Fruit fly (Drosophila melanogaster) whole organism, embryonic: ENCODE results near the gene CG9926.

Source experiments
- Ada2b ChIP-seq: fragments of 200-800 bp; sonication (Bioruptor generic); IDR thresholded peaks from 2 replicates; pipeline ENCODE4 v1.3.6; 2022; ENCODE audit warnings: missing biosample characterization, missing genetic modification characterization
- CG10267 ChIP-seq: fragments of 200-800 bp; sonication (Bioruptor generic); optimal IDR thresholded peaks from 2 replicates; lab custom pipeline; 2018; ENCODE audit warnings: missing biosample characterization, mild to moderate bottlenecking, missing genetic modification characterization, moderate library complexity
- CG10274 ChIP-seq: fragments of 200-800 bp; sonication (Bioruptor generic); optimal IDR thresholded peaks from 3 replicates; lab custom pipeline; 2017; ENCODE audit warnings: missing biosample characterization, mild to moderate bottlenecking, missing genetic modification characterization
- CG12236 ChIP-seq: fragments of 200-800 bp; sonication (Bioruptor generic); optimal IDR thresholded peaks from 2 replicates; lab custom pipeline; 2016; ENCODE audit warnings: missing biosample characterization, missing genetic modification characterization
- CG13296 ChIP-seq: fragments of 200-800 bp; sonication (Bioruptor generic); optimal IDR thresholded peaks from 3 replicates; lab custom pipeline; 2018; ENCODE audit warnings: missing biosample characterization, mild to moderate bottlenecking, missing genetic modification characterization
- CG13775 ChIP-seq: fragments of 200-800 bp; sonication (Bioruptor generic); optimal IDR thresholded peaks from 3 replicates; lab custom pipeline; 2017; ENCODE audit warnings: missing biosample characterization, mild to moderate bottlenecking, missing genetic modification characterization
- CG13894 ChIP-seq: fragments of 200-800 bp; sonication (Bioruptor generic); optimal IDR thresholded peaks from 3 replicates; lab custom pipeline; 2018; ENCODE audit warnings: missing biosample characterization, mild to moderate bottlenecking, missing genetic modification characterization, moderate library complexity
- CG14860 ChIP-seq: fragments of 200-800 bp; sonication (Bioruptor generic); IDR thresholded peaks from 3 replicates; pipeline ENCODE4 v1.3.6; 2022; ENCODE audit warnings: missing biosample characterization, missing genetic modification characterization; ENCODE audit not compliant: partially characterized antibody
- CG15011 ChIP-seq: fragments of 200-800 bp; sonication (Bioruptor generic); optimal IDR thresholded peaks from 3 replicates; lab custom pipeline; 2018; ENCODE audit warnings: missing biosample characterization, mild to moderate bottlenecking, missing genetic modification characterization
- CG15269 ChIP-seq: fragments of 200-800 bp; sonication (Bioruptor generic); optimal IDR thresholded peaks from 2 replicates; lab custom pipeline; 2018; ENCODE audit warnings: missing biosample characterization, mild to moderate bottlenecking, missing genetic modification characterization, moderate library complexity
- CG1647 ChIP-seq: fragments of 200-800 bp; sonication (Bioruptor generic); optimal IDR thresholded peaks from 3 replicates; lab custom pipeline; 2016; ENCODE audit warnings: missing biosample characterization, missing genetic modification characterization
- CG16815 ChIP-seq: fragments of 200-800 bp; sonication (Bioruptor generic); optimal IDR thresholded peaks from 3 replicates; lab custom pipeline; 2017; ENCODE audit warnings: missing biosample characterization, mild to moderate bottlenecking, missing genetic modification characterization
- CG17361 ChIP-seq: fragments of 200-800 bp; sonication (Bioruptor generic); IDR thresholded peaks from 3 replicates; pipeline ENCODE4 v1.3.6; 2022; ENCODE audit warnings: missing biosample characterization, missing genetic modification characterization
- CG17802 ChIP-seq: fragments of 200-800 bp; sonication (Bioruptor generic); optimal IDR thresholded peaks from 2 replicates; lab custom pipeline; 2018; ENCODE audit warnings: missing biosample characterization, mild to moderate bottlenecking, missing genetic modification characterization, moderate library complexity
- CG2120 ChIP-seq: fragments of 200-800 bp; sonication (Bioruptor generic); optimal IDR thresholded peaks from 3 replicates; lab custom pipeline; 2016; ENCODE audit warnings: missing biosample characterization, missing genetic modification characterization
- CG32532 ChIP-seq: fragments of 200-800 bp; sonication (Bioruptor generic); IDR thresholded peaks from 2 replicates; pipeline ENCODE4 v1.3.6; 2022; ENCODE audit warnings: missing biosample characterization, missing genetic modification characterization
- CG33213 ChIP-seq: fragments of 200-800 bp; sonication (Bioruptor generic); optimal IDR thresholded peaks from 3 replicates; lab custom pipeline; 2016; ENCODE audit warnings: missing biosample characterization, missing genetic modification characterization
- CG33557 ChIP-seq: fragments of 200-800 bp; sonication (Bioruptor generic); optimal IDR thresholded peaks from 2 replicates; lab custom pipeline; 2019; ENCODE audit warnings: missing biosample characterization, mild to moderate bottlenecking, missing genetic modification characterization, moderate library complexity
- CG4820 ChIP-seq: fragments of 200-800 bp; sonication (Bioruptor generic); optimal IDR thresholded peaks from 3 replicates; lab custom pipeline; 2016; ENCODE audit warnings: missing biosample characterization, missing genetic modification characterization
- CG6689 ChIP-seq: fragments of 200-800 bp; sonication (Bioruptor generic); IDR thresholded peaks from 2 replicates; pipeline ENCODE4 v1.3.6; 2022; ENCODE audit warnings: missing biosample characterization, missing genetic modification characterization
- CG8924 ChIP-seq: fragments of 200-800 bp; optimal IDR thresholded peaks from 3 replicates; lab custom pipeline; 2019; ENCODE audit warnings: missing biosample characterization, mild to moderate bottlenecking, missing genetic modification characterization, moderate library complexity
- Dad ChIP-seq: fragments of 200-800 bp; sonication (Bioruptor generic); optimal IDR thresholded peaks from 3 replicates; lab custom pipeline; 2016; ENCODE audit warnings: missing biosample characterization, missing genetic modification characterization
- Dbx ChIP-seq: fragments of 200-800 bp; sonication (Bioruptor generic); IDR thresholded peaks from 3 replicates; pipeline ENCODE4 v1.3.6; 2022; ENCODE audit warnings: missing biosample characterization, missing genetic modification characterization
- Dll ChIP-seq: fragments of 200-800 bp; sonication (Bioruptor generic); IDR thresholded peaks from 4 replicates; pipeline ENCODE4 v1.3.6; 2022; ENCODE audit warnings: missing biosample characterization, missing genetic modification characterization; ENCODE audit not compliant: partially characterized antibody
- E2f2 ChIP-seq: fragments of 200-800 bp; sonication (Bioruptor generic); IDR thresholded peaks from 2 replicates; pipeline ENCODE4 v1.3.6; 2022; ENCODE audit warnings: missing biosample characterization, missing genetic modification characterization
- Elba2 ChIP-seq: fragments of 200-800 bp; sonication (Bioruptor generic); optimal IDR thresholded peaks from 3 replicates; lab custom pipeline; 2016; ENCODE audit warnings: missing biosample characterization, missing genetic modification characterization
- Gsc ChIP-seq: fragments of 200-800 bp; sonication (Bioruptor generic); IDR thresholded peaks from 2 replicates; pipeline ENCODE4 v1.3.6; 2022; ENCODE audit warnings: missing biosample characterization, missing genetic modification characterization
- HHEX ChIP-seq: fragments of 200-800 bp; sonication (Bioruptor generic); optimal IDR thresholded peaks from 3 replicates; lab custom pipeline; 2017; ENCODE audit warnings: missing biosample characterization, mild to moderate bottlenecking, missing genetic modification characterization, missing genetic modification reagents
- HLH54F ChIP-seq: fragments of 200-800 bp; sonication (Bioruptor generic); optimal IDR thresholded peaks from 3 replicates; lab custom pipeline; 2016; ENCODE audit warnings: missing biosample characterization, missing genetic modification characterization
- Hr39 ChIP-seq: fragments of >200 bp; optimal IDR thresholded peaks from 2 replicates; lab custom pipeline; 2017
- Jarid2 ChIP-seq: fragments of 200-800 bp; sonication (Bioruptor generic); optimal IDR thresholded peaks from 3 replicates; lab custom pipeline; 2017; ENCODE audit warnings: mild to moderate bottlenecking, missing biosample characterization, missing genetic modification reagents, missing genetic modification characterization
- Nf-YC ChIP-seq: fragments of 200-800 bp; optimal IDR thresholded peaks from 3 replicates; lab custom pipeline; 2019; ENCODE audit warnings: missing biosample characterization, mild to moderate bottlenecking, missing genetic modification characterization, moderate library complexity
- Scr ChIP-seq: fragments of 200-800 bp; sonication (Bioruptor generic); IDR thresholded peaks from 2 replicates; pipeline ENCODE4 v1.3.6; 2022; ENCODE audit warnings: missing biosample characterization, missing genetic modification characterization; ENCODE audit not compliant: partially characterized antibody
- bowl ChIP-seq: fragments of 200-800 bp; sonication (Bioruptor generic); IDR thresholded peaks from 2 replicates; pipeline ENCODE4 v1.3.6; 2022; ENCODE audit warnings: missing biosample characterization, missing genetic modification characterization
- br ChIP-seq: fragments of >200 bp; optimal IDR thresholded peaks from 2 replicates; lab custom pipeline; 2017
- chinmo ChIP-seq: fragments of 200-800 bp; sonication (Bioruptor generic); IDR thresholded peaks from 4 replicates; pipeline ENCODE4 v1.3.6; 2022; ENCODE audit warnings: missing biosample characterization, missing genetic modification characterization; ENCODE audit not compliant: partially characterized antibody
- crp ChIP-seq, 2 experiments: fragments of 200-800 bp; sonication (Bioruptor generic); optimal IDR thresholded peaks; 2 replicates in 1 of 2; 3 replicates in 1 of 2; lab custom pipeline; 2017; ENCODE audit warnings: missing biosample characterization in 2 of 2, missing genetic modification characterization in 2 of 2, mild to moderate bottlenecking in 1 of 2, moderate library complexity in 1 of 2
- dm ChIP-seq: fragments of 200-800 bp; sonication (Bioruptor generic); optimal IDR thresholded peaks from 3 replicates; lab custom pipeline; 2016; ENCODE audit warnings: missing biosample characterization, missing genetic modification characterization
- dpn ChIP-seq, 2 experiments: fragments of 200-800 bp; sonication (Bioruptor generic); optimal IDR thresholded peaks; 3 replicates each; lab custom pipeline; 2016; ENCODE audit warnings: missing biosample characterization in 2 of 2, missing genetic modification characterization in 2 of 2
- ewg ChIP-seq: fragments of 200-800 bp; sonication (Bioruptor generic); optimal IDR thresholded peaks from 3 replicates; lab custom pipeline; 2017; ENCODE audit warnings: mild to moderate bottlenecking, missing biosample characterization, missing genetic modification reagents, missing genetic modification characterization
- gem ChIP-seq: fragments of 200-800 bp; sonication (Bioruptor generic); optimal IDR thresholded peaks from 2 replicates; lab custom pipeline; 2019; ENCODE audit warnings: missing biosample characterization, mild to moderate bottlenecking, missing genetic modification characterization, moderate library complexity
- gsb ChIP-seq: fragments of 200-800 bp; sonication (Bioruptor generic); IDR thresholded peaks from 2 replicates; pipeline ENCODE4 v1.3.6; 2022; ENCODE audit warnings: missing biosample characterization, missing genetic modification characterization
- h ChIP-seq: fragments of >200 bp; optimal IDR thresholded peaks from 2 replicates; lab custom pipeline; 2017
- hb ChIP-seq: fragments of 200-800 bp; sonication (Bioruptor generic); IDR thresholded peaks from 3 replicates; pipeline ENCODE4 v1.3.6; 2022; ENCODE audit warnings: missing biosample characterization, missing genetic modification characterization; ENCODE audit not compliant: partially characterized antibody
- jigr1 ChIP-seq: fragments of 200-800 bp; sonication (Bioruptor generic); IDR thresholded peaks from 3 replicates; pipeline ENCODE4 v1.3.6; 2022; ENCODE audit warnings: missing biosample characterization, missing genetic modification characterization
- knrl ChIP-seq: fragments of 200-800 bp; sonication (Bioruptor generic); IDR thresholded peaks from 3 replicates; pipeline ENCODE4 v1.3.6; 2022; ENCODE audit warnings: missing biosample characterization, missing genetic modification characterization; ENCODE audit not compliant: partially characterized antibody
- pzg ChIP-seq: fragments of 200-800 bp; sonication (Bioruptor generic); optimal IDR thresholded peaks from 3 replicates; lab custom pipeline; 2018; ENCODE audit warnings: missing biosample characterization, mild to moderate bottlenecking, missing genetic modification characterization, moderate library complexity
- slou ChIP-seq: fragments of 200-800 bp; sonication (Bioruptor generic); optimal IDR thresholded peaks from 3 replicates; lab custom pipeline; 2016; ENCODE audit warnings: missing biosample characterization, missing genetic modification characterization
- stc ChIP-seq: fragments of 200-800 bp; sonication (Bioruptor generic); IDR thresholded peaks from 2 replicates; pipeline ENCODE4 v1.3.6; 2022; ENCODE audit warnings: missing biosample characterization, missing genetic modification characterization
- ttk ChIP-seq: fragments of 200-800 bp; sonication (Bioruptor generic); IDR thresholded peaks from 2 replicates; pipeline ENCODE4 v2.1.2; 2022; ENCODE audit warnings: missing biosample characterization, missing genetic modification characterization
- unpg ChIP-seq: fragments of 200-800 bp; sonication (Bioruptor generic); optimal IDR thresholded peaks from 3 replicates; lab custom pipeline; 2018; ENCODE audit warnings: missing biosample characterization, mild to moderate bottlenecking, missing genetic modification characterization, moderate library complexity
- usp ChIP-seq: fragments of >200 bp; optimal IDR thresholded peaks from 2 replicates; lab custom pipeline; 2017; ENCODE audit warnings: missing biosample characterization, missing genetic modification characterization
- yki ChIP-seq: fragments of >200 bp; optimal IDR thresholded peaks from 3 replicates; lab custom pipeline; 2018

CG9926 gene

dm6 chr3R:13976070-13976492, 25.1 kb upstream of the CG9926 start (continued):
- TF ChIP-seq CG10267 (tag; lab: Kevin White, UChicago) (no peak), bowl (GFP tag; lab: Robert Waterston, UW) (no peak), CG33213 (no peak), CG8924 (tag; lab: Kevin White, UChicago) (peak; percentile 2), CG15011 (no peak), dpn (GFP tag; optimal IDR thresholded peaks at IDR 0.05; lab: Kevin White, UChicago) (no peak), E2f2 (GFP tag; lab: Robert Waterston, UW) (no peak), Hr39 (lab: Kevin White, UChicago) (no peak), HLH54F (GFP tag; lab: Kevin White, UChicago) (no peak), crp (GFP tag; optimal IDR thresholded peaks at IDR 0.05; lab: Kevin White, UChicago) (no peak), Gsc (GFP tag; lab: Robert Waterston, UW) (no peak), knrl (GFP tag; lab: Robert Waterston, UW) (no peak), Elba2 (GFP tag; lab: Kevin White, UChicago) (no peak), ewg (GFP tag; lab: Kevin White, UChicago) (no peak), Scr (GFP tag; lab: Robert Waterston, UW) (no peak), slou (no peak), stc (GFP tag; lab: Robert Waterston, UW) (no peak), CG15269 (no peak), CG17802 (tag; lab: Kevin White, UChicago) (no peak), CG16815 (GFP tag; lab: Kevin White, UChicago) (no peak), CG10274 (GFP tag; lab: Kevin White, UChicago) (no peak), pzg (GFP tag; lab: Kevin White, UChicago) (no peak), Nf-YC (tag; lab: Kevin White, UChicago) (no peak), CG32532 (GFP tag; lab: Robert Waterston, UW) (no peak), Ada2b (GFP tag; lab: Robert Waterston, UW) (no peak), ttk (GFP tag; lab: Robert Waterston, UW) (no peak), HHEX (no peak), jigr1 (GFP tag; lab: Robert Waterston, UW) (no peak), chinmo (GFP tag; lab: Robert Waterston, UW) (peak; percentile 80; the same call in 3 of the 4 replicates), Dbx (no peak), CG6689 (GFP tag; lab: Robert Waterston, UW) (no peak), h (no peak), CG13894 (tag; lab: Kevin White, UChicago) (peak; percentile 17), br (lab: Kevin White, UChicago) (no peak), CG33557 (no peak), unpg (GFP tag; lab: Kevin White, UChicago) (no peak), CG17361 (no peak), gem (no peak), CG4820 (GFP tag; lab: Kevin White, UChicago) (no peak), yki (lab: Kevin White, UChicago) (peak; percentile 37), hb (GFP tag; lab: Robert Waterston, UW) (no peak), CG13296 (GFP tag; lab: Kevin White, UChicago) (no peak), gsb (GFP tag; lab: Robert Waterston, UW) (no peak), CG2120 (GFP tag; lab: Kevin White, UChicago) (no peak), CG13775 (GFP tag; lab: Kevin White, UChicago) (no peak), Dll (GFP tag; lab: Robert Waterston, UW) (0 out of 4 replicates have a peak, but pooled peaks have one; percentile 35), dm (GFP tag; lab: Kevin White, UChicago) (peak; percentile 2), CG12236 (no peak), Dad (GFP tag; lab: Kevin White, UChicago) (no peak), CG1647 (GFP tag; lab: Kevin White, UChicago) (no peak), CG14860 (no peak), Jarid2 (GFP tag; lab: Kevin White, UChicago) (no peak), usp (GFP tag; lab: Kevin White, UChicago) (no peak)
